Fruit fly (Drosophila melanogaster) whole organism, wandering third instar larva: ENCODE data around the gene CG14423.
A peak's percentile ranks its signal among the peaks of the same experiment; 100 is the strongest.

Experiments used
- CG32264 ChIP-seq: fragments of 200-800 bp; sonication (Bioruptor generic); optimal IDR thresholded peaks from 2 replicates; lab custom pipeline; 2016; ENCODE audit warnings: missing biosample characterization, missing genetic modification characterization
- CG9705 ChIP-seq: fragments of 200-800 bp; sonication (Bioruptor generic); optimal IDR thresholded peaks from 2 replicates; lab custom pipeline; 2018; ENCODE audit warnings: missing biosample characterization, mild to moderate bottlenecking, missing genetic modification characterization
- Dfd ChIP-seq: fragments of >200 bp; optimal IDR thresholded peaks from 2 replicates; lab custom pipeline; 2017; ENCODE audit warnings: missing biosample characterization, missing genetic modification characterization
- Dif ChIP-seq: fragments of 200-275, 200-300 bp; sonication (Bioruptor generic); optimal IDR thresholded peaks from 2 replicates; lab custom pipeline; 2018; ENCODE audit warnings: missing biosample characterization, missing genetic modification characterization; ENCODE audit not compliant: partially characterized antibody
- GATAd ChIP-seq: sonication (Bioruptor generic); optimal IDR thresholded peaks from 2 replicates; lab custom pipeline; 2016; ENCODE audit warnings: missing biosample characterization, missing genetic modification characterization
- HLH106 ChIP-seq: fragments of 200-800 bp; optimal IDR thresholded peaks from 3 replicates; lab custom pipeline; 2019; ENCODE audit warnings: missing biosample characterization, mild to moderate bottlenecking, missing genetic modification characterization, moderate library complexity
- Hnf4 ChIP-seq: fragments of 200-800 bp; sonication (Bioruptor generic); optimal IDR thresholded peaks from 2 replicates; lab custom pipeline; 2016; ENCODE audit warnings: missing biosample characterization, mild to moderate bottlenecking, missing genetic modification characterization
- Hr78 ChIP-seq: fragments of >200 bp; optimal IDR thresholded peaks from 2 replicates; lab custom pipeline; 2017; ENCODE audit warnings: missing biosample characterization, missing genetic modification characterization
- Mio ChIP-seq: sonication (Bioruptor generic); optimal IDR thresholded peaks from 2 replicates; lab custom pipeline; 2016; ENCODE audit warnings: missing biosample characterization, missing genetic modification characterization
- N ChIP-seq: fragments of >200 bp; optimal IDR thresholded peaks from 2 replicates; lab custom pipeline; 2018; ENCODE audit warnings: missing biosample characterization, missing external identifiers, missing genetic modification characterization
- OdsH ChIP-seq: fragments of 200-800 bp; sonication (Bioruptor generic); optimal IDR thresholded peaks from 2 replicates; lab custom pipeline; 2016; ENCODE audit warnings: missing biosample characterization, mild to moderate bottlenecking, missing genetic modification characterization
- Vsx2 ChIP-seq: fragments of 200-300, 225-300 bp; sonication (Bioruptor generic); optimal IDR thresholded peaks from 2 replicates; lab custom pipeline; 2018; ENCODE audit warnings: missing biosample characterization, missing genetic modification characterization; ENCODE audit not compliant: partially characterized antibody
- brk ChIP-seq: fragments of 200-800 bp; sonication (Bioruptor generic); optimal IDR thresholded peaks from 2 replicates; lab custom pipeline; 2016; ENCODE audit warnings: missing biosample characterization, mild to moderate bottlenecking, missing genetic modification characterization
- dl ChIP-seq, 2 experiments: fragments of 175-275, 200-275 bp in 1 of 2; fragments of 200-275 bp in 1 of 2; sonication (Bioruptor generic); optimal IDR thresholded peaks; lab custom pipeline; 2018; ENCODE audit warnings: mild to moderate bottlenecking in 2 of 2, missing biosample characterization in 2 of 2, missing genetic modification characterization in 2 of 2, moderate library complexity in 2 of 2; ENCODE audit not compliant: partially characterized antibody in 2 of 2, insufficient read depth in 1 of 2
- dmrt93B ChIP-seq: fragments of 200-800 bp; sonication (Bioruptor generic); optimal IDR thresholded peaks from 2 replicates; lab custom pipeline; 2018; ENCODE audit warnings: missing biosample characterization, mild to moderate bottlenecking, missing genetic modification characterization
- dsf ChIP-seq: sonication (Bioruptor generic); optimal IDR thresholded peaks from 2 replicates; lab custom pipeline; 2016; ENCODE audit warnings: missing biosample characterization, missing genetic modification characterization, borderline replicate concordance
- ey ChIP-seq: fragments of 200-800 bp; sonication (Bioruptor generic); optimal IDR thresholded peaks from 2 replicates; lab custom pipeline; 2016; ENCODE audit warnings: missing biosample characterization, missing genetic modification characterization
- foxo ChIP-seq, 2 experiments: fragments of 200-800 bp; sonication (Bioruptor generic); optimal IDR thresholded peaks; 2 replicates in 1 of 2; 3 replicates in 1 of 2; lab custom pipeline; 2016 to 2017; ENCODE audit warnings: missing biosample characterization in 2 of 2, missing genetic modification characterization in 2 of 2
- h ChIP-seq: fragments of 200-800 bp; sonication (Bioruptor generic); optimal IDR thresholded peaks from 3 replicates; lab custom pipeline; 2016; ENCODE audit warnings: missing biosample characterization, mild to moderate bottlenecking, missing genetic modification characterization
- jim ChIP-seq: fragments of 175-275, 200-325 bp; sonication (Bioruptor generic); optimal IDR thresholded peaks from 2 replicates; lab custom pipeline; 2016; ENCODE audit warnings: missing biosample characterization, mild to moderate bottlenecking, missing genetic modification characterization
- lola ChIP-seq: fragments of >200 bp; optimal IDR thresholded peaks from 2 replicates; lab custom pipeline; 2017; ENCODE audit warnings: missing biosample characterization, missing genetic modification characterization
- pan ChIP-seq: fragments of >200 bp; optimal IDR thresholded peaks from 2 replicates; lab custom pipeline; 2017
- psq ChIP-seq: fragments of 200-800 bp; sonication (Bioruptor generic); optimal IDR thresholded peaks from 3 replicates; lab custom pipeline; 2017; ENCODE audit warnings: missing biosample characterization, mild to moderate bottlenecking, missing genetic modification characterization, moderate library complexity
- sage ChIP-seq: fragments of 200-800 bp; sonication (Bioruptor generic); optimal IDR thresholded peaks from 2 replicates; lab custom pipeline; 2016; ENCODE audit warnings: missing biosample characterization, mild to moderate bottlenecking, missing genetic modification characterization
- sv ChIP-seq: fragments of 200-800 bp; sonication (Bioruptor generic); optimal IDR thresholded peaks from 3 replicates; lab custom pipeline; 2016; ENCODE audit warnings: missing biosample characterization, missing genetic modification characterization
- usp ChIP-seq: fragments of >200 bp; optimal IDR thresholded peaks from 2 replicates; lab custom pipeline; 2017; ENCODE audit warnings: missing biosample characterization, missing genetic modification characterization
- woc ChIP-seq: sonication (Bioruptor generic); optimal IDR thresholded peaks from 2 replicates; lab custom pipeline; 2016; ENCODE audit warnings: missing biosample characterization, mild to moderate bottlenecking, missing genetic modification characterization

CG14423 gene

DNA sequence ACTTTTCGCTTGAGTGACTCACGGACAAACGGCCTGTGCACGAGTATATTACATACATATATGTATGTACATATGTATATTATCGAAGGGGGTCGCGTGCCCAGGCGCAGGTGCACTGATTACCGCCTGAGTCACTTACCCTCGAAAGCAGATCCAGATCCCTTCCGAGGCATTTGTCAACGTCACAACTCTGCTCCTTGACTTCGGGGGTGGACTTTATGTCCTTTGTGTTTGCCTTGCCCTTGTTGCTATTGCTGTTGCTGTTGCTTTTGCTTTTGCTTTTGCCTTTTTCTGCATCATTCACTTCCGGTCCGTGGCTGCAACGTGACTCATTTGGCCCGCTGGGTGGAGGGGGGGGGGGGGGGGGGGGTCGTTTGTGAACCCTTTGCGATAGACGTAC is 42.1 kb downstream of the CG14423 start:
- TF ChIP-seq sage (no peak), jim (no peak), Hr78 (no peak), dsf (GFP tag; lab: Kevin White, UChicago) (no peak), Vsx2 (GFP tag; lab: Kevin White, UChicago) (no peak), CG9705 (GFP tag; lab: Kevin White, UChicago) (no peak), GATAd (GFP tag; lab: Kevin White, UChicago) (no peak), h (GFP tag; lab: Kevin White, UChicago) (no peak), Mio (GFP tag; lab: Kevin White, UChicago) (no peak), pan (lab: Kevin White, UChicago) (no peak), brk (GFP tag; lab: Kevin White, UChicago) (no peak), CG32264 (GFP tag; lab: Kevin White, UChicago) (no peak), lola (no peak), Dif (no peak), usp (GFP tag; lab: Kevin White, UChicago) (no peak), woc (GFP tag; lab: Kevin White, UChicago) (no peak), dmrt93B (GFP tag; lab: Kevin White, UChicago) (no peak)

DNA sequence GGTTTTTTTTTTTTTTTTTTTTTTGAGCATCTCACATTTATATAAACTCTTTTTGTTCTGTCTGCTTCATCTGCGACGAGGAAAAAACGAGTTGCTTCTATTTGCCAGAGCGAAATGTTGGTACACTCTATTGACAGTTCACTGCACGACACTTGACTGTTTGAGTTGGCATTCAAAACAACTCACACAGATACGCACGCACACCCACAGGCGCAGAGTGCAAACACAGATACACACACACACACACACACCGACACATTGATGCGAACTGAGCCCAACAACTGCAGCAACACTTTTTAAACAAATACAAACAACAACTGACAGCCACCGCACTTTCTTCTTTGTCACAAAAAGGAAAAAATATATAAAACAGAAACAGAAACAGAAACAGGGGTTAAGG is 44.1 kb downstream of the CG14423 start:
- no peak for TF ChIP-seq dl (GFP tag; optimal IDR thresholded peaks at IDR 0.05; lab: Kevin White, UChicago; ENCODE audit: insufficient read depth in 1 of 2, partially characterized antibody in 2 of 2)
- peak; percentile 20 for TF ChIP-seq Dfd (GFP tag; lab: Kevin White, UChicago)

DNA sequence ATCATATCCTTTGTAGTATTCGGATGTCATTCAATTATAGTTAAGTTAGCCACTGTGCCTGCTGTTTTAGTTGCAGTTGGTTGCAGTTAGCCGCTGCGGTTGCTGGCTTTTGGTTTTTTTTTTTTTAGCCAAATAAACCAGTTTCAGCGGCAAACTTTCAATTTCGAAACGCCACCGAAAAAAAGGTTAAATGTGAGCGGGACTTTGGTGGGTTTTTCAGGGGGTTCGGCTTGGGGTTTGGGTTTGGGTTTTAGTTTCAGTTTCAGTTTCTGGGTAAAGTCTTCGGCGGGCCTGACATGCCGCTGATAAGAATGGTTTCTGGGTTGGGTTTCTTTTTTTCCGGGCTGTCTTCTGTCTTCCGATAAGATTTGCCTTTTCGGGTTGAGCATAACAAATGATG is 45.7 kb downstream of the CG14423 start:
- TF ChIP-seq psq (no peak), CG9705 (GFP tag; lab: Kevin White, UChicago) (no peak), ey (GFP tag; lab: Kevin White, UChicago) (no peak), h (GFP tag; lab: Kevin White, UChicago) (no peak), HLH106 (no peak), Mio (GFP tag; lab: Kevin White, UChicago) (no peak), Dfd (GFP tag; lab: Kevin White, UChicago) (no peak), sage (no peak), N (GFP tag; lab: Kevin White, UChicago) (no peak), sv (GFP tag; lab: Kevin White, UChicago) (no peak), jim (no peak), foxo (GFP tag; optimal IDR thresholded peaks at IDR 0.05; lab: Kevin White, UChicago) (no peak), OdsH (GFP tag; lab: Kevin White, UChicago) (no peak), Dif (no peak), Hnf4 (GFP tag; lab: Kevin White, UChicago) (no peak)

DNA sequence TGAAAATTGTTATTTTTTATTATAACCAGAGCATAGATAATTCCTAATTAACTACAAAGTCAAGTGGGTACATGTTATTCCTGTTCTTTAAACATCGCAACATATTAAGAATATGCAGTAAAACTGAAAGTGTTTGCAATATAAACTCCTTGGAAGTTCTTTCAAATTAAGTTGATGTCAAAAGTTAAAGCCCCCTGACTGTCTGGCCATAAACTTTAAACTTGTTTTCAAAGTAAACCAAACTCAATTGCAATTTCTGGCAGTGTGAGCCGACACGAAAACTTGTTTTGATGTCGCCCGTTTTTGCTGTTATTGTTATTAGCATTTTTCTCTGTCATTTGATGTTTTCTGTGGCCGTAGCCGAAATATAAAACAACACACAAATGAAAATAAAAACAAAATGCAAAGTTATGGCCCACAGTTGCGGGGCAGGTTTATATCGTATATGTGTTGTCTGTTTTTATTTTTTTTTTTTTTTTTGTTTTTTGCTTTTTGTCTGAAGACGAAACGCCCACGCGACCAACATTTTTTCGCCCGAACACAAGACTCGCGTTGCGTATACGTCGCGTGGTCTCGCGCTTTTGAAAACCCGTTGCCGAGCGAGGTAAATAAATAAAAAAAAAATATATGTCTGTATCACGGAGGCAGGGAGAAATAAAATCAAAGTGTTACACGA is 48.0 kb downstream of the CG14423 start:
- peak; percentile 1 for TF ChIP-seq sv (GFP tag; lab: Kevin White, UChicago)
- no peak for TF ChIP-seq pan (lab: Kevin White, UChicago)
